Worm (Caenorhabditis elegans) whole organism, midembryonic: Measurements from ENCODE around the gene Y73B6A.1.

Experiments used
- flt-1 ChIP-seq: fragments of 200-800 bp; sonication (Bioruptor generic); IDR thresholded peaks from 2 replicates; pipeline ENCODE4 v1.3.6; 2022; ENCODE audit warnings: missing genetic modification characterization, missing compliant biosample characterization
- ztf-23 ChIP-seq: fragments of 200-800 bp; sonication (Bioruptor generic); IDR thresholded peaks from 2 replicates; pipeline ENCODE4 v1.3.6; 2022; ENCODE audit warnings: missing genetic modification reagents, missing genetic modification characterization, missing compliant biosample characterization
- ztf-29 ChIP-seq: fragments of 200-800 bp; sonication (Bioruptor generic); IDR thresholded peaks from 2 replicates; pipeline ENCODE4 v1.3.6; 2022; ENCODE audit warnings: missing genetic modification reagents, missing genetic modification characterization, missing compliant biosample characterization

ce11 chrIV:6652479-6653022 lies 15.2 kb downstream of the Y73B6A.1 start:
- TF ChIP-seq flt-1 (GFP tag; lab: Robert Waterston, UW) = no peak
- TF ChIP-seq ztf-29 = no peak
- TF ChIP-seq ztf-23 (GFP tag; lab: Robert Waterston, UW) = no peak
